Worm (Caenorhabditis elegans): ENCODE measurements around the gene amx-3.

DNA sequence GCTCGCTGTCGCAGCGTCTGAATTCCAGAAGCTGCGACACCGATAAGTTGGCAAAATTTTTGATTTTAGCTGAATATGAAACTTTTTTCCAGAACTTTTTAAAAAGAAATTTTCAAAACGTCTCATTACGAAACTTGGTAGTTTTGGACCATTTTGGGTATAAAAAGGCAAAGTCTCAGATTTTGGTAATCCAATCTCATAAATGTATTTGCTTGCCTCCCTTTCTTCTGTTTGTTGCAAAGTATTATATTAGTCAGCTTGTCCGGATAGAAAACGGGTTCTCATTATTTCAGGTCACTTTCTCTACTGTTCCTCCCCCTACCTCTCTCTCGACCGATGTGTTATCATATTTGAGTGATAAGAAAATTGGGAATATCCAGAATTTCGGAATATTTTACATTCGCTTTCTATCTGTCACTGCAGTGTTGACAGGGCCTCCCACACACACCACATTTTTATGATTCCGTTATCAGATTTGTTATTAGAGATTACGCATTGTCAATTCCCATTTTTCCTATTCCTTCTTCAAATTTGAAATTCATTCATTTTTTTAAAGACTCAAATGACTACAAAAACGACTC lies 49.8 kb downstream of the amx-3 start, which contains the start of gene F31D4.5:
- no peak for TF ChIP-seq ces-1 (GFP tag; optimal IDR thresholded peaks at IDR 0.05)
- TF ChIP-seq unc-62 (GFP tag; optimal IDR thresholded peaks at IDR 0.05 in 1 of 2): peak in 1 of 2 experiments; percentile 81
- no peak for TF ChIP-seq unc-62 (tag; optimal IDR thresholded peaks at IDR 0.05)
- no peak for TF ChIP-seq lin-15B (tag; optimal IDR thresholded peaks at IDR 0.05)
- no peak for TF ChIP-seq pha-4 (GFP tag; IDR thresholded peaks at IDR 0.05)
- TF ChIP-seq pha-4 (tag; optimal IDR thresholded peaks at IDR 0.05): no peak
- TF ChIP-seq skn-1 (tag; optimal IDR thresholded peaks at IDR 0.05): no peak
- TF ChIP-seq pqm-1 (tag; optimal IDR thresholded peaks at IDR 0.05): no peak
- no peak for TF ChIP-seq hlh-30 (tag; optimal IDR thresholded peaks at IDR 0.05; ENCODE audit: insufficient read depth)

Measured in whole organism, L4 larva.